Worm (Caenorhabditis elegans) whole organism, young adult: ENCODE results near the gene gnrr-2.

Experiments used
- B0336.3 ChIP-seq: fragments of 200-800 bp; sonication (Bioruptor generic); IDR thresholded peaks from 2 replicates; pipeline ENCODE4 v1.3.6; 2022; ENCODE audit warnings: missing genetic modification characterization, missing compliant biosample characterization
- F23B12.7 ChIP-seq: sonication (generic microtip); optimal IDR thresholded peaks from 2 replicates; lab custom pipeline; 2017; ENCODE audit warnings: missing genetic modification characterization, mild to moderate bottlenecking, missing compliant biosample characterization, antibody characterized with exemption, moderate library complexity; ENCODE audit not compliant: insufficient read depth
- F49E8.2 ChIP-seq: sonication (generic microtip); optimal IDR thresholded peaks from 3 replicates; lab custom pipeline; 2017; ENCODE audit warnings: missing genetic modification characterization, mild to moderate bottlenecking, missing compliant biosample characterization, antibody characterized with exemption, moderate library complexity; ENCODE audit not compliant: insufficient read depth
- K12H6.12 ChIP-seq: fragments of 200-800 bp; sonication (Bioruptor generic); optimal IDR thresholded peaks from 2 replicates; lab custom pipeline; 2018; ENCODE audit warnings: mild to moderate bottlenecking, missing genetic modification characterization, missing compliant biosample characterization
- Y53F4B.3 ChIP-seq: fragments of 200-800 bp; sonication (Bioruptor generic); IDR thresholded peaks from 2 replicates; pipeline ENCODE4 v1.3.6; 2022; ENCODE audit warnings: missing genetic modification reagents, missing genetic modification characterization, missing compliant biosample characterization
- Y67H2A.10 ChIP-seq: fragments of 200-800 bp; sonication (Bioruptor generic); conservative IDR thresholded peaks from 2 replicates; pipeline ENCODE4 v1.3.6; 2022; ENCODE audit warnings: missing genetic modification reagents, missing genetic modification characterization, missing compliant biosample characterization
- Y79H2A.3 ChIP-seq: fragments of 200-800 bp; sonication (Bioruptor generic); conservative IDR thresholded peaks from 2 replicates; pipeline ENCODE4 v1.3.6; 2022; ENCODE audit warnings: missing genetic modification reagents, missing genetic modification characterization, missing compliant biosample characterization
- ZK185.1 ChIP-seq: sonication (generic microtip); optimal IDR thresholded peaks from 2 replicates; lab custom pipeline; 2016; ENCODE audit warnings: mild to moderate bottlenecking, missing genetic modification characterization, missing compliant biosample characterization; ENCODE audit not compliant: poor library complexity, severe bottlenecking
- atf-7 ChIP-seq: sonication (generic microtip); optimal IDR thresholded peaks from 2 replicates; lab custom pipeline; 2017; ENCODE audit warnings: mild to moderate bottlenecking, missing genetic modification characterization, missing compliant biosample characterization
- attf-5 ChIP-seq: fragments of 200-800 bp; sonication (Bioruptor generic); optimal IDR thresholded peaks from 2 replicates; lab custom pipeline; 2018; ENCODE audit warnings: mild to moderate bottlenecking, missing genetic modification characterization, missing compliant biosample characterization
- ccch-3 ChIP-seq: fragments of 200-800 bp; sonication (Bioruptor generic); optimal IDR thresholded peaks from 2 replicates; lab custom pipeline; 2018; ENCODE audit warnings: mild to moderate bottlenecking, missing genetic modification characterization, missing compliant biosample characterization
- ceh-100 ChIP-seq: fragments of 200-800 bp; sonication (Bioruptor generic); IDR thresholded peaks from 2 replicates; pipeline ENCODE4 v1.3.6; 2022; ENCODE audit warnings: missing genetic modification reagents, missing genetic modification characterization, missing compliant biosample characterization
- ceh-58 ChIP-seq: fragments of 200-800 bp; sonication (Bioruptor generic); IDR thresholded peaks from 2 replicates; pipeline ENCODE4 v1.3.6; 2022; ENCODE audit warnings: missing genetic modification characterization, missing compliant biosample characterization
- dox-1 ChIP-seq: fragments of 200-800 bp; sonication (Bioruptor generic); IDR thresholded peaks from 2 replicates; pipeline ENCODE4 v1.3.6; 2022; ENCODE audit warnings: missing genetic modification reagents, missing genetic modification characterization, missing compliant biosample characterization
- dpl-1 ChIP-seq: fragments of 150-350 bp; optimal IDR thresholded peaks from 2 replicates; lab custom pipeline; 2014; ENCODE audit warnings: missing biosample characterization, missing genetic modification reagents, missing genetic modification characterization
- ekl-4 ChIP-seq: fragments of 200-800 bp; sonication (Bioruptor generic); IDR thresholded peaks from 2 replicates; pipeline ENCODE4 v1.3.6; 2022; ENCODE audit warnings: missing genetic modification reagents, missing genetic modification characterization, missing compliant biosample characterization
- fkh-3 ChIP-seq: sonication (generic microtip); optimal IDR thresholded peaks from 2 replicates; lab custom pipeline; 2016; ENCODE audit warnings: mild to moderate bottlenecking, missing genetic modification characterization, missing compliant biosample characterization
- him-1 ChIP-seq: sonication (generic microtip); optimal IDR thresholded peaks from 2 replicates; lab custom pipeline; 2016; ENCODE audit warnings: missing genotype, missing genetic modification reagents, missing genetic modification characterization, missing compliant biosample characterization
- hlh-12 ChIP-seq: sonication (generic microtip); optimal IDR thresholded peaks from 2 replicates; lab custom pipeline; 2016; ENCODE audit warnings: missing genetic modification characterization, missing compliant biosample characterization
- hsf-1 ChIP-seq: fragments of 200-800 bp; sonication (Bioruptor generic); IDR thresholded peaks from 2 replicates; pipeline ENCODE4 v1.3.6; 2022; ENCODE audit warnings: missing genetic modification reagents, missing genetic modification characterization, missing compliant biosample characterization
- lin-26 ChIP-seq: fragments of 200-800 bp; sonication (Bioruptor generic); IDR thresholded peaks from 2 replicates; pipeline ENCODE4 v1.3.6; 2022; ENCODE audit warnings: missing genetic modification reagents, missing genetic modification characterization, missing compliant biosample characterization
- lin-40 ChIP-seq: sonication (generic microtip); optimal IDR thresholded peaks from 2 replicates; lab custom pipeline; 2016; ENCODE audit warnings: missing genetic modification characterization, mild to moderate bottlenecking, missing compliant biosample characterization, missing genotype, missing genetic modification reagents
- lin-54 ChIP-seq: fragments of 200-800 bp; sonication (Bioruptor generic); optimal IDR thresholded peaks from 2 replicates; lab custom pipeline; 2018; ENCODE audit warnings: mild to moderate bottlenecking, missing genetic modification characterization, missing compliant biosample characterization
- lir-1 ChIP-seq: fragments of 200-800 bp; sonication (Bioruptor generic); conservative IDR thresholded peaks from 2 replicates; pipeline ENCODE4 v1.3.6; 2022; ENCODE audit warnings: missing genetic modification reagents, missing genetic modification characterization, missing compliant biosample characterization
- lsl-1 ChIP-seq: fragments of 200-800 bp; sonication (Bioruptor generic); optimal IDR thresholded peaks from 2 replicates; lab custom pipeline; 2018; ENCODE audit warnings: mild to moderate bottlenecking, missing genetic modification characterization, moderate library complexity, missing compliant biosample characterization
- lsy-27 ChIP-seq: sonication (generic microtip); optimal IDR thresholded peaks from 2 replicates; lab custom pipeline; 2017; ENCODE audit warnings: missing genetic modification characterization, mild to moderate bottlenecking, missing compliant biosample characterization, antibody characterized with exemption, missing genotype, borderline replicate concordance; ENCODE audit not compliant: insufficient read depth
- madf-3 ChIP-seq: fragments of 200-800 bp; sonication (Bioruptor generic); IDR thresholded peaks from 2 replicates; pipeline ENCODE4 v1.3.6; 2022; ENCODE audit warnings: missing genetic modification reagents, missing genetic modification characterization, missing compliant biosample characterization
- mel-28 ChIP-seq: sonication (generic microtip); optimal IDR thresholded peaks from 2 replicates; lab custom pipeline; 2016; ENCODE audit warnings: borderline replicate concordance, mild to moderate bottlenecking, missing genetic modification characterization, missing compliant biosample characterization
- mxl-1 ChIP-seq: sonication (generic microtip); optimal IDR thresholded peaks from 2 replicates; lab custom pipeline; 2016; ENCODE audit warnings: missing genetic modification characterization, missing compliant biosample characterization
- nfya-1 ChIP-seq: sonication (generic microtip); optimal IDR thresholded peaks from 2 replicates; lab custom pipeline; 2017; ENCODE audit warnings: antibody characterized with exemption, missing compliant biosample characterization, missing genetic modification characterization, borderline replicate concordance; ENCODE audit not compliant: insufficient read depth
- nfyb-1 ChIP-seq: fragments of 200-800 bp; sonication (Bioruptor generic); IDR thresholded peaks from 2 replicates; pipeline ENCODE4 v1.3.6; 2022; ENCODE audit warnings: missing genetic modification reagents, missing genetic modification characterization, missing compliant biosample characterization
- nhr-80 ChIP-seq: sonication (generic microtip); optimal IDR thresholded peaks from 2 replicates; lab custom pipeline; 2016; ENCODE audit warnings: missing genetic modification characterization, missing compliant biosample characterization
- pbrm-1 ChIP-seq: fragments of 200-800 bp; sonication (Bioruptor generic); IDR thresholded peaks from 2 replicates; pipeline ENCODE4 v1.3.6; 2022; ENCODE audit warnings: missing genetic modification reagents, missing genetic modification characterization, missing compliant biosample characterization
- rcor-1 ChIP-seq: fragments of 200-800 bp; sonication (Bioruptor generic); IDR thresholded peaks from 2 replicates; pipeline ENCODE4 v1.3.6; 2022; ENCODE audit warnings: missing genetic modification reagents, missing genetic modification characterization, missing compliant biosample characterization
- rpc-1 ChIP-seq, 2 experiments: fragments of 150-350 bp in 1 of 2; sonication (generic microtip) in 1 of 2; optimal IDR thresholded peaks; 2 replicates each; lab custom pipeline; 2014 to 2018; ENCODE audit warnings: missing biosample characterization in 1 of 2, missing genetic modification characterization in 1 of 2, missing genetic modification reagents in 1 of 2, missing genotype in 1 of 2
- sea-2 ChIP-seq: fragments of 200-800 bp; sonication (Bioruptor generic); IDR thresholded peaks from 2 replicates; pipeline ENCODE4 v1.3.6; 2022; ENCODE audit warnings: missing genetic modification characterization, missing compliant biosample characterization
- snpc-1.3 ChIP-seq: sonication (generic microtip); optimal IDR thresholded peaks from 2 replicates; lab custom pipeline; 2017; ENCODE audit warnings: missing genetic modification characterization, mild to moderate bottlenecking, missing compliant biosample characterization, antibody characterized with exemption, moderate library complexity, missing genotype, missing genetic modification reagents; ENCODE audit not compliant: insufficient read depth
- tbp1 ChIP-seq: fragments of 200-800 bp; sonication (Bioruptor generic); optimal IDR thresholded peaks from 2 replicates; lab custom pipeline; 2018; ENCODE audit warnings: mild to moderate bottlenecking, missing genetic modification characterization, missing compliant biosample characterization
- tlf-1 ChIP-seq: fragments of 200-800 bp; sonication (Bioruptor generic); optimal IDR thresholded peaks from 2 replicates; lab custom pipeline; 2018; ENCODE audit warnings: mild to moderate bottlenecking, missing genetic modification characterization, missing compliant biosample characterization
- zfh-2 ChIP-seq: fragments of 200-800 bp; sonication (Bioruptor generic); conservative IDR thresholded peaks from 2 replicates; pipeline ENCODE4 v1.3.6; 2022; ENCODE audit warnings: missing genetic modification reagents, missing genetic modification characterization, missing compliant biosample characterization
- zim-3 ChIP-seq: sonication (generic microtip); optimal IDR thresholded peaks from 2 replicates; lab custom pipeline; 2017; ENCODE audit warnings: mild to moderate bottlenecking, missing genetic modification characterization, moderate library complexity, missing compliant biosample characterization
- ztf-18 ChIP-seq: sonication (generic microtip); optimal IDR thresholded peaks from 2 replicates; lab custom pipeline; 2016; ENCODE audit warnings: missing genotype, mild to moderate bottlenecking, missing genetic modification characterization, missing compliant biosample characterization

The gnrr-2 gene

ce11 chrV:14411989-14412388, 3.1 kb downstream of the gnrr-2 start (continued):
- peak; percentile 22 for TF ChIP-seq F49E8.2 (tag; lab: Kevin White, UChicago)

ce11 chrV:14414032-14414431, 5.2 kb downstream of the gnrr-2 start:
- no peak for TF ChIP-seq nfya-1 (tag; lab: Kevin White, UChicago)
- no peak for TF ChIP-seq K12H6.12 (tag; lab: Kevin White, UChicago)
- no peak for TF ChIP-seq ccch-3
- TF ChIP-seq Y79H2A.3 (GFP tag; lab: Robert Waterston, UW), result no peak
- no peak for TF ChIP-seq zfh-2 (GFP tag; lab: Robert Waterston, UW)
- peak; percentile 73 for TF ChIP-seq nhr-80 (tag; lab: Kevin White, UChicago)
- no peak for TF ChIP-seq mxl-1 (tag; lab: Kevin White, UChicago)
- no peak for TF ChIP-seq rpc-1 (optimal IDR thresholded peaks at IDR 0.05; lab: Kevin White, UChicago)
- no peak for TF ChIP-seq rpc-1 (tag; optimal IDR thresholded peaks at IDR 0.05; lab: Kevin White, UChicago)

- no peak for TF ChIP-seq Y53F4B.3 (GFP tag; lab: Robert Waterston, UW)
- peak; percentile 29 for TF ChIP-seq snpc-1.3 (tag; lab: Kevin White, UChicago)
- peak; percentile 74 for TF ChIP-seq ZK185.1 (tag; lab: Kevin White, UChicago)
- TF ChIP-seq B0336.3 (GFP tag; lab: Robert Waterston, UW), result peak; percentile 14; the same call in 1 of the 2 replicates
- TF ChIP-seq lir-1 (GFP tag; lab: Robert Waterston, UW), result no peak; the same call in 1 of the 2 replicates
- TF ChIP-seq attf-5 (GFP tag; lab: Kevin White, UChicago), result peak; percentile 56
- 0 out of 2 replicates have a peak, but pooled peaks have one; percentile 36 for TF ChIP-seq rcor-1
- TF ChIP-seq nhr-80 (tag; lab: Kevin White, UChicago), result peak; percentile 83
- 0 out of 2 replicates have a peak, but pooled peaks have one; percentile 31 for TF ChIP-seq ekl-4
- TF ChIP-seq ceh-100 (GFP tag; lab: Robert Waterston, UW), result peak; percentile 44; the same call in 1 of the 2 replicates
- no peak for TF ChIP-seq madf-3
- TF ChIP-seq tlf-1 (GFP tag; lab: Kevin White, UChicago), result peak; percentile 3
- no peak for TF ChIP-seq dpl-1 (GFP tag; lab: Kevin White, UChicago)
- TF ChIP-seq lin-26 (GFP tag; lab: Robert Waterston, UW), result 0 out of 2 replicates have a peak, but pooled peaks have one; percentile 5
- TF ChIP-seq nfyb-1, result peak; percentile 60; the same call in 1 of the 2 replicates
- peak; percentile 55 for TF ChIP-seq dox-1 (GFP tag; lab: Robert Waterston, UW)
- TF ChIP-seq mel-28 (tag; lab: Kevin White, UChicago), result no peak
- TF ChIP-seq pbrm-1 (GFP tag; lab: Robert Waterston, UW), result 0 out of 2 replicates have a peak, but pooled peaks have one; percentile 13
- TF ChIP-seq lin-40 (tag; lab: Kevin White, UChicago), result peak; percentile 68
- peak; percentile 73 for TF ChIP-seq atf-7 (tag; lab: Kevin White, UChicago)
- peak; percentile 77 for TF ChIP-seq lsl-1
- TF ChIP-seq tbp1 (GFP tag; lab: Kevin White, UChicago), result peak; percentile 19
- TF ChIP-seq lin-54 (GFP tag; lab: Kevin White, UChicago), result peak; percentile 39
- TF ChIP-seq zim-3 (tag; lab: Kevin White, UChicago), result no peak
- TF ChIP-seq him-1 (tag; lab: Kevin White, UChicago), result no peak
- TF ChIP-seq hlh-12 (tag; lab: Kevin White, UChicago), result no peak
- TF ChIP-seq mxl-1 (tag; lab: Kevin White, UChicago), result no peak
- TF ChIP-seq fkh-3 (tag; lab: Kevin White, UChicago), result no peak
- no peak for TF ChIP-seq F49E8.2 (tag; lab: Kevin White, UChicago)
- no peak for TF ChIP-seq sea-2 (GFP tag; lab: Robert Waterston, UW)
- TF ChIP-seq ztf-18 (tag; lab: Kevin White, UChicago), result no peak
- peak; percentile 51 for TF ChIP-seq F23B12.7
- TF ChIP-seq lsy-27 (tag; lab: Kevin White, UChicago), result no peak
- TF ChIP-seq Y67H2A.10 (GFP tag; lab: Robert Waterston, UW), result no peak
- no peak for TF ChIP-seq ceh-58 (GFP tag; lab: Robert Waterston, UW)
- TF ChIP-seq hsf-1 (GFP tag; lab: Robert Waterston, UW), result 0 out of 2 replicates have a peak, but pooled peaks have one; percentile 35
These were observed 6.2 kb downstream of the gnrr-2 start, which contains the start of the genes nxf-1 and C15H11.11 for ce11 chrV:14414964-14415564. TSS of gene nxf-1 (minus strand) at chrV:14415014. TSS of gene C15H11.11 (plus strand) at chrV:14415499.
